Fruit fly (Drosophila melanogaster) whole organism, embryonic: ENCODE measurements around the gene CG14647.

ENCODE experiments used
- C15 ChIP-seq: fragments of 200-800 bp; sonication (Bioruptor generic); IDR thresholded peaks from 3 replicates; pipeline ENCODE4 v1.3.6; 2022; ENCODE audit warnings: missing biosample characterization, missing genetic modification characterization
- CG15601 ChIP-seq: fragments of 200-800 bp; sonication (Bioruptor generic); optimal IDR thresholded peaks from 3 replicates; lab custom pipeline; 2019; ENCODE audit warnings: missing biosample characterization, mild to moderate bottlenecking, missing genetic modification characterization, moderate library complexity
- CG1603 ChIP-seq: fragments of 200-800 bp; sonication (Bioruptor generic); optimal IDR thresholded peaks from 2 replicates; lab custom pipeline; 2019; ENCODE audit warnings: missing biosample characterization, mild to moderate bottlenecking, missing genetic modification characterization, moderate library complexity
- CG16813 ChIP-seq: fragments of 200-800 bp; sonication (Bioruptor generic); IDR thresholded peaks from 3 replicates; pipeline ENCODE4 v1.3.6; 2022; ENCODE audit warnings: missing biosample characterization, missing genetic modification characterization; ENCODE audit not compliant: partially characterized antibody
- CG17186 ChIP-seq: fragments of 200-800 bp; sonication (Bioruptor generic); optimal IDR thresholded peaks from 3 replicates; lab custom pipeline; 2017; ENCODE audit warnings: missing biosample characterization, missing genetic modification reagents, missing genetic modification characterization
- CG17912 ChIP-seq: fragments of 200-800 bp; sonication (Bioruptor generic); optimal IDR thresholded peaks from 2 replicates; lab custom pipeline; 2018; ENCODE audit warnings: missing biosample characterization, mild to moderate bottlenecking, missing genetic modification characterization
- CG18619 ChIP-seq: fragments of 200-800 bp; sonication (Bioruptor generic); optimal IDR thresholded peaks from 3 replicates; lab custom pipeline; 2017; ENCODE audit warnings: missing biosample characterization, mild to moderate bottlenecking, missing genetic modification characterization
- CG2199 ChIP-seq: fragments of 200-800 bp; sonication (Bioruptor generic); IDR thresholded peaks from 3 replicates; pipeline ENCODE4 v1.3.6; 2022; ENCODE audit warnings: missing biosample characterization, missing genetic modification characterization
- CG42726 ChIP-seq: fragments of 200-800 bp; sonication (Bioruptor generic); IDR thresholded peaks from 2 replicates; pipeline ENCODE4 v1.3.6; 2022; ENCODE audit warnings: missing biosample characterization, missing genetic modification characterization; ENCODE audit not compliant: partially characterized antibody
- CG4617 ChIP-seq: fragments of 200-800 bp; sonication (Bioruptor generic); optimal IDR thresholded peaks from 3 replicates; lab custom pipeline; 2016; ENCODE audit warnings: missing biosample characterization, missing genetic modification characterization, borderline replicate concordance
- CG4707 ChIP-seq: fragments of 200-800 bp; sonication (Bioruptor generic); optimal IDR thresholded peaks from 2 replicates; lab custom pipeline; 2018; ENCODE audit warnings: missing biosample characterization, mild to moderate bottlenecking, missing genetic modification characterization, moderate library complexity
- CG4820 ChIP-seq: fragments of 200-800 bp; sonication (Bioruptor generic); optimal IDR thresholded peaks from 3 replicates; lab custom pipeline; 2016; ENCODE audit warnings: missing biosample characterization, missing genetic modification characterization
- CG5180 ChIP-seq: fragments of 200-800 bp; sonication (Bioruptor generic); optimal IDR thresholded peaks from 3 replicates; lab custom pipeline; 2017; ENCODE audit warnings: missing biosample characterization, missing genetic modification characterization, mild to moderate bottlenecking, moderate library complexity, missing genetic modification reagents
- CG7271 ChIP-seq: fragments of 200-800 bp; sonication (Bioruptor generic); optimal IDR thresholded peaks from 2 replicates; lab custom pipeline; 2018; ENCODE audit warnings: missing biosample characterization, mild to moderate bottlenecking, missing genetic modification characterization, moderate library complexity
- CG9215 ChIP-seq: fragments of 200-800 bp; sonication (Bioruptor generic); IDR thresholded peaks from 2 replicates; pipeline ENCODE4 v1.3.6; 2022; ENCODE audit warnings: missing biosample characterization, missing genetic modification characterization
- Ets97D ChIP-seq: fragments of 200-800 bp; sonication (Bioruptor generic); optimal IDR thresholded peaks from 3 replicates; lab custom pipeline; 2016; ENCODE audit warnings: missing biosample characterization, missing genetic modification characterization
- Fer1 ChIP-seq: fragments of 200-800 bp; sonication (Bioruptor generic); optimal IDR thresholded peaks from 2 replicates; lab custom pipeline; 2017; ENCODE audit warnings: missing biosample characterization, mild to moderate bottlenecking, missing genetic modification characterization
- HLH3B ChIP-seq: fragments of 200-800 bp; sonication (Bioruptor generic); IDR thresholded peaks from 2 replicates; pipeline ENCODE4 v1.3.6; 2022; ENCODE audit warnings: missing biosample characterization, missing genetic modification characterization
- Hr51 ChIP-seq, 2 experiments: fragments of 200-800 bp; sonication (Bioruptor generic); optimal IDR thresholded peaks; 2 replicates in 1 of 2; 3 replicates in 1 of 2; lab custom pipeline; 2016 to 2018; ENCODE audit warnings: missing biosample characterization in 2 of 2, missing genetic modification characterization in 2 of 2, mild to moderate bottlenecking in 1 of 2, moderate library complexity in 1 of 2
- Kr ChIP-seq: fragments of 200-800 bp; sonication (Bioruptor generic); optimal IDR thresholded peaks from 2 replicates; lab custom pipeline; 2017; ENCODE audit warnings: missing biosample characterization, mild to moderate bottlenecking, missing genetic modification characterization
- Med ChIP-seq: fragments of 200-800 bp; sonication (Bioruptor generic); peaks from one replicate; lab custom pipeline; 2016; ENCODE audit warnings: missing biosample characterization, missing genetic modification characterization, mild to moderate bottlenecking, inconsistent platforms, moderate library complexity
- NK7.1 ChIP-seq: fragments of 200-800 bp; sonication (Bioruptor generic); optimal IDR thresholded peaks from 3 replicates; lab custom pipeline; 2016; ENCODE audit warnings: missing biosample characterization, missing genetic modification characterization
- Ptx1 ChIP-seq: fragments of 200-800 bp; sonication (Bioruptor generic); IDR thresholded peaks from 2 replicates; pipeline ENCODE4 v1.3.6; 2022; ENCODE audit warnings: missing biosample characterization, missing genetic modification characterization
- Scr ChIP-seq: fragments of 200-800 bp; sonication (Bioruptor generic); IDR thresholded peaks from 2 replicates; pipeline ENCODE4 v1.3.6; 2022; ENCODE audit warnings: missing biosample characterization, missing genetic modification characterization; ENCODE audit not compliant: partially characterized antibody
- Sox102F ChIP-seq: fragments of 200-800 bp; sonication (Bioruptor generic); optimal IDR thresholded peaks from 2 replicates; lab custom pipeline; 2018; ENCODE audit warnings: missing biosample characterization, mild to moderate bottlenecking, missing genetic modification characterization, moderate library complexity
- Stat92E ChIP-seq, 3 experiments: fragments of >200 bp in 2 of 3; fragments of 200-800 bp in 1 of 3; sonication (Bioruptor generic) in 1 of 3; optimal IDR thresholded peaks; 2 replicates each; lab custom pipeline; 2017 to 2019; ENCODE audit warnings: missing biosample characterization in 3 of 3, missing genetic modification characterization in 3 of 3, mild to moderate bottlenecking in 1 of 3, moderate library complexity in 1 of 3
- Usf ChIP-seq: fragments of 200-800 bp; sonication (Bioruptor generic); optimal IDR thresholded peaks from 2 replicates; lab custom pipeline; 2017; ENCODE audit warnings: missing genotype, missing biosample characterization, missing genetic modification characterization
- bbx ChIP-seq: fragments of 200-800 bp; sonication (Bioruptor generic); IDR thresholded peaks from 2 replicates; pipeline ENCODE4 v1.3.6; 2022; ENCODE audit warnings: missing biosample characterization, missing genetic modification characterization; ENCODE audit not compliant: partially characterized antibody
- cas ChIP-seq: fragments of 200-800 bp; sonication (Bioruptor generic); IDR thresholded peaks from 2 replicates; pipeline ENCODE4 v1.3.6; 2022; ENCODE audit warnings: missing biosample characterization, missing genetic modification characterization
- cato ChIP-seq: fragments of 200-800 bp; sonication (Bioruptor generic); optimal IDR thresholded peaks from 2 replicates; lab custom pipeline; 2016; ENCODE audit warnings: missing biosample characterization, missing genetic modification characterization, borderline replicate concordance
- chinmo ChIP-seq: fragments of 200-800 bp; sonication (Bioruptor generic); IDR thresholded peaks from 4 replicates; pipeline ENCODE4 v1.3.6; 2022; ENCODE audit warnings: missing biosample characterization, missing genetic modification characterization; ENCODE audit not compliant: partially characterized antibody
- da ChIP-seq: fragments of 200-800 bp; sonication (Bioruptor generic); optimal IDR thresholded peaks from 2 replicates; lab custom pipeline; 2016; ENCODE audit warnings: missing biosample characterization, missing genetic modification characterization
- disco-r ChIP-seq: fragments of 200-800 bp; sonication (Bioruptor generic); optimal IDR thresholded peaks from 2 replicates; lab custom pipeline; 2016; ENCODE audit warnings: missing biosample characterization, missing genetic modification characterization
- fru ChIP-seq: fragments of >200 bp; optimal IDR thresholded peaks from 2 replicates; lab custom pipeline; 2017
- gcm ChIP-seq: fragments of 200-800 bp; sonication (Bioruptor generic); optimal IDR thresholded peaks from 2 replicates; lab custom pipeline; 2019; ENCODE audit warnings: missing biosample characterization, mild to moderate bottlenecking, missing genetic modification characterization, moderate library complexity
- grau ChIP-seq: fragments of 200-800 bp; optimal IDR thresholded peaks from 3 replicates; lab custom pipeline; 2019; ENCODE audit warnings: missing biosample characterization, mild to moderate bottlenecking, missing genetic modification characterization, moderate library complexity
- gsb-n ChIP-seq: fragments of 200-800 bp; sonication (Bioruptor generic); optimal IDR thresholded peaks from 3 replicates; lab custom pipeline; 2018; ENCODE audit warnings: missing biosample characterization, mild to moderate bottlenecking, missing genetic modification characterization
- kah ChIP-seq: fragments of 200-800 bp; sonication (Bioruptor generic); optimal IDR thresholded peaks from 2 replicates; lab custom pipeline; 2018; ENCODE audit warnings: missing biosample characterization, mild to moderate bottlenecking, missing genetic modification characterization
- klu ChIP-seq: fragments of 200-800 bp; sonication (Bioruptor generic); IDR thresholded peaks from 2 replicates; pipeline ENCODE4 v1.3.6; 2022; ENCODE audit warnings: missing biosample characterization, missing genetic modification characterization
- lmd ChIP-seq: fragments of 200-800 bp; sonication (Bioruptor generic); IDR thresholded peaks from 2 replicates; pipeline ENCODE4 v1.3.6; 2022; ENCODE audit warnings: missing biosample characterization, missing genetic modification characterization
- luna ChIP-seq: fragments of 200-800 bp; sonication (Bioruptor generic); optimal IDR thresholded peaks from 2 replicates; lab custom pipeline; 2016; ENCODE audit warnings: missing biosample characterization, missing genetic modification characterization
- mam ChIP-seq: fragments of 200-800 bp; sonication (Bioruptor generic); optimal IDR thresholded peaks from 3 replicates; lab custom pipeline; 2016; ENCODE audit warnings: missing biosample characterization, missing genetic modification characterization
- pho ChIP-seq: fragments of 200-800 bp; sonication (Bioruptor generic); optimal IDR thresholded peaks from 2 replicates; lab custom pipeline; 2016; ENCODE audit warnings: missing biosample characterization, missing genetic modification characterization
- pros ChIP-seq: fragments of 200-800 bp; sonication (Bioruptor generic); optimal IDR thresholded peaks from 3 replicates; lab custom pipeline; 2019; ENCODE audit warnings: missing biosample characterization, mild to moderate bottlenecking, missing genetic modification characterization, moderate library complexity
- sna ChIP-seq: fragments of 200-800 bp; sonication (Bioruptor generic); IDR thresholded peaks from 2 replicates; pipeline ENCODE4 v1.3.6; 2022; ENCODE audit warnings: missing biosample characterization, missing genetic modification characterization; ENCODE audit not compliant: partially characterized antibody
- ssp ChIP-seq: fragments of 200-800 bp; sonication (Bioruptor generic); IDR thresholded peaks from 2 replicates; pipeline ENCODE4 v1.3.6; 2022; ENCODE audit warnings: missing biosample characterization, missing genetic modification characterization
- unpg ChIP-seq: fragments of 200-800 bp; sonication (Bioruptor generic); optimal IDR thresholded peaks from 3 replicates; lab custom pipeline; 2018; ENCODE audit warnings: missing biosample characterization, mild to moderate bottlenecking, missing genetic modification characterization, moderate library complexity
- wdn ChIP-seq: fragments of 200-800 bp; sonication (Bioruptor generic); IDR thresholded peaks from 2 replicates; pipeline ENCODE4 v1.3.6; 2022; ENCODE audit warnings: missing biosample characterization, missing genetic modification characterization
- wek ChIP-seq: fragments of 200-800 bp; sonication (Bioruptor generic); optimal IDR thresholded peaks from 3 replicates; lab custom pipeline; 2018; ENCODE audit warnings: missing biosample characterization, mild to moderate bottlenecking, missing genetic modification characterization, moderate library complexity
- zen ChIP-seq: fragments of 200-800 bp; sonication (Bioruptor generic); optimal IDR thresholded peaks from 3 replicates; lab custom pipeline; 2018; ENCODE audit warnings: missing biosample characterization, mild to moderate bottlenecking, missing genetic modification characterization, moderate library complexity

The CG14647 gene

DNA sequence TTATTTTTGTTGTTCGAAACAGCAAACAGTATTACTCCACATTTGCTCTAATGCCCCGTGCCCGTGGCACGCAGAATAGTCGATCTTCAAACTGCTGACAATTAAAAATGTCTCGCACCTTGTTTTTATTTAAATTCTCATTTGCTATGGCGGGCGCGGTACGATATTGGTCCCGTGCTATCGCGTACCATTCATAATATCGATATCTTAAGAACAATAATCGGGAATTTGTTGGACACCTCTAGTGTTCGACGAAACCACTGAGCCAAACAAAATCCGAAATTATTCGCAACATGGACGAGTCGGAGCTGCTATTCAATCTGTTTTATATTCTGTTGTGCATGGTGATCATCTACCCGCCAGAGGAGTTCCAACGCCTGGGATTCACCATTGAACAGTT is 10.2 kb upstream of the CG14647 start, which contains the start of gene CG14646 (continued):
- no peak for TF ChIP-seq Usf (GFP tag; lab: Kevin White, UChicago)
- no peak for TF ChIP-seq fru
- no peak for TF ChIP-seq Kr
- peak; percentile 55 for TF ChIP-seq CG4617 (GFP tag; lab: Kevin White, UChicago)
- TF ChIP-seq CG17186 (GFP tag; lab: Kevin White, UChicago) = no peak
- no peak for TF ChIP-seq gcm (GFP tag; lab: Kevin White, UChicago)
- no peak for TF ChIP-seq Hr51 (GFP tag; optimal IDR thresholded peaks at IDR 0.05; lab: Kevin White, UChicago)
- TF ChIP-seq Sox102F (GFP tag; lab: Kevin White, UChicago) = no peak
- no peak for TF ChIP-seq disco-r
- TF ChIP-seq zen (tag; lab: Kevin White, UChicago) = no peak
- no peak for TF ChIP-seq CG15601 (tag; lab: Kevin White, UChicago)
- TF ChIP-seq sna = peak; percentile 78
- TF ChIP-seq CG4820 (GFP tag; lab: Kevin White, UChicago) = no peak
- 0 out of 4 replicates have a peak, but pooled peaks have one; percentile 65 for TF ChIP-seq chinmo (GFP tag; lab: Robert Waterston, UW)
- TF ChIP-seq CG18619 (GFP tag; lab: Kevin White, UChicago) = no peak
- no peak for TF ChIP-seq cas
- no peak for TF ChIP-seq HLH3B (GFP tag; lab: Robert Waterston, UW)
- peak; percentile 24 for TF ChIP-seq Ets97D (GFP tag; lab: Kevin White, UChicago)
- TF ChIP-seq unpg (GFP tag; lab: Kevin White, UChicago) = no peak
- no peak for TF ChIP-seq cato (GFP tag; lab: Kevin White, UChicago)
- no peak for TF ChIP-seq pho (GFP tag; lab: Kevin White, UChicago)
- TF ChIP-seq bbx = peak; percentile 92
- no peak for TF ChIP-seq pros (GFP tag; lab: Kevin White, UChicago)
- peak; percentile 30 for TF ChIP-seq CG1603 (tag; lab: Kevin White, UChicago)
- TF ChIP-seq lmd (GFP tag; lab: Robert Waterston, UW) = no peak
- TF ChIP-seq C15 (GFP tag; lab: Robert Waterston, UW) = no peak
- no peak for TF ChIP-seq CG2199 (GFP tag; lab: Robert Waterston, UW)
- TF ChIP-seq CG42726 (GFP tag; lab: Robert Waterston, UW) = peak; percentile 54; the same call in 1 of the 2 replicates
- TF ChIP-seq CG4707 (GFP tag; lab: Kevin White, UChicago) = no peak
- TF ChIP-seq Fer1 = peak; percentile 3
- TF ChIP-seq grau (tag; lab: Kevin White, UChicago) = no peak
- TF ChIP-seq Scr (GFP tag; lab: Robert Waterston, UW) = peak; percentile 87
- TF ChIP-seq klu = no peak
- peak; percentile 86 for TF ChIP-seq CG16813 (GFP tag; lab: Robert Waterston, UW)
- TF ChIP-seq kah (GFP tag; lab: Kevin White, UChicago) = peak; percentile 37
- no peak for TF ChIP-seq CG7271
- TF ChIP-seq ssp (GFP tag; lab: Robert Waterston, UW) = no peak
- TF ChIP-seq mam = no peak
- TF ChIP-seq wek (GFP tag; lab: Kevin White, UChicago) = no peak
- TF ChIP-seq luna = no peak
- no peak for TF ChIP-seq Stat92E (GFP tag; optimal IDR thresholded peaks at IDR 0.05; lab: Kevin White, UChicago)
- TF ChIP-seq Med (GFP tag; lab: Kevin White, UChicago) = peak; percentile 80
- TF ChIP-seq CG17912 (GFP tag; lab: Kevin White, UChicago) = no peak
- TF ChIP-seq CG9215 = no peak
- peak; percentile 79 for TF ChIP-seq CG5180 (GFP tag; lab: Kevin White, UChicago)
- TF ChIP-seq wdn (GFP tag; lab: Robert Waterston, UW) = no peak
- TF ChIP-seq Ptx1 = no peak
- TF ChIP-seq NK7.1 = no peak
- no peak for TF ChIP-seq gsb-n (tag; lab: Kevin White, UChicago)
- TF ChIP-seq da (GFP tag; lab: Kevin White, UChicago) = no peak
